Fruit fly (Drosophila melanogaster) whole organism, embryonic: ENCODE data around the gene CG4942.

Source experiments
- Atf6 ChIP-seq: fragments of 200-800 bp; sonication (Bioruptor generic); IDR thresholded peaks from 2 replicates; pipeline ENCODE4 v1.3.6; 2022; ENCODE audit warnings: missing biosample characterization, missing genetic modification characterization
- Bdp1 ChIP-seq: fragments of 200-800 bp; sonication (Bioruptor generic); optimal IDR thresholded peaks from 3 replicates; lab custom pipeline; 2016; ENCODE audit warnings: missing biosample characterization, missing genetic modification characterization
- Blimp-1 ChIP-seq: fragments of 200-800 bp; sonication (Bioruptor generic); optimal IDR thresholded peaks from 3 replicates; lab custom pipeline; 2018; ENCODE audit warnings: missing biosample characterization, missing genetic modification characterization, mild to moderate bottlenecking, moderate library complexity, missing genetic modification reagents
- CG10366 ChIP-seq: fragments of 200-800 bp; sonication (Bioruptor generic); IDR thresholded peaks from 2 replicates; pipeline ENCODE4 v1.3.6; 2022; ENCODE audit warnings: missing biosample characterization, missing genetic modification characterization
- CG10431 ChIP-seq: fragments of 200-800 bp; sonication (Bioruptor generic); optimal IDR thresholded peaks from 3 replicates; lab custom pipeline; 2018; ENCODE audit warnings: missing biosample characterization, mild to moderate bottlenecking, missing genetic modification characterization
- CG10565 ChIP-seq: fragments of 200-800 bp; sonication (Bioruptor generic); optimal IDR thresholded peaks from 3 replicates; lab custom pipeline; 2016; ENCODE audit warnings: missing biosample characterization, mild to moderate bottlenecking, missing genetic modification characterization
- CG11085 ChIP-seq: fragments of 200-800 bp; sonication (Bioruptor generic); IDR thresholded peaks from 2 replicates; pipeline ENCODE4 v1.3.6; 2022; ENCODE audit warnings: missing biosample characterization, missing genetic modification characterization
- CG11398 ChIP-seq: fragments of 200-800 bp; sonication (Bioruptor generic); optimal IDR thresholded peaks from 2 replicates; lab custom pipeline; 2016; ENCODE audit warnings: missing biosample characterization, missing genetic modification characterization
- CG11504 ChIP-seq: fragments of 200-800 bp; sonication (Bioruptor generic); optimal IDR thresholded peaks from 3 replicates; lab custom pipeline; 2019; ENCODE audit warnings: missing biosample characterization, mild to moderate bottlenecking, missing genetic modification characterization, moderate library complexity
- CG12236 ChIP-seq: fragments of 200-800 bp; sonication (Bioruptor generic); optimal IDR thresholded peaks from 2 replicates; lab custom pipeline; 2016; ENCODE audit warnings: missing biosample characterization, missing genetic modification characterization
- CG12299 ChIP-seq: fragments of 200-800 bp; sonication (Bioruptor generic); optimal IDR thresholded peaks from 2 replicates; lab custom pipeline; 2018; ENCODE audit warnings: missing biosample characterization, mild to moderate bottlenecking, missing genetic modification characterization
- CG13123 ChIP-seq: fragments of 200-800 bp; sonication (Bioruptor generic); optimal IDR thresholded peaks from 2 replicates; lab custom pipeline; 2016; ENCODE audit warnings: missing biosample characterization, missing genetic modification characterization
- CG13287 ChIP-seq: fragments of 200-800 bp; sonication (Bioruptor generic); IDR thresholded peaks from 2 replicates; pipeline ENCODE4 v1.3.6; 2022; ENCODE audit warnings: missing biosample characterization, missing genetic modification characterization; ENCODE audit not compliant: partially characterized antibody
- CG13894 ChIP-seq: fragments of 200-800 bp; sonication (Bioruptor generic); optimal IDR thresholded peaks from 3 replicates; lab custom pipeline; 2018; ENCODE audit warnings: missing biosample characterization, mild to moderate bottlenecking, missing genetic modification characterization, moderate library complexity
- CG15269 ChIP-seq: fragments of 200-800 bp; sonication (Bioruptor generic); optimal IDR thresholded peaks from 2 replicates; lab custom pipeline; 2018; ENCODE audit warnings: missing biosample characterization, mild to moderate bottlenecking, missing genetic modification characterization, moderate library complexity
- CG1602 ChIP-seq: fragments of 200-800 bp; sonication (Bioruptor generic); optimal IDR thresholded peaks from 3 replicates; lab custom pipeline; 2016; ENCODE audit warnings: missing biosample characterization, missing genetic modification characterization
- CG16863 ChIP-seq: fragments of 200-800 bp; sonication (Bioruptor generic); optimal IDR thresholded peaks from 3 replicates; lab custom pipeline; 2016; ENCODE audit warnings: missing biosample characterization, missing genetic modification characterization
- CG3281 ChIP-seq: fragments of 200-800 bp; sonication (Bioruptor generic); optimal IDR thresholded peaks from 3 replicates; lab custom pipeline; 2017; ENCODE audit warnings: missing biosample characterization, mild to moderate bottlenecking, missing genetic modification characterization
- CG42726 ChIP-seq: fragments of 200-800 bp; sonication (Bioruptor generic); IDR thresholded peaks from 2 replicates; pipeline ENCODE4 v1.3.6; 2022; ENCODE audit warnings: missing biosample characterization, missing genetic modification characterization; ENCODE audit not compliant: partially characterized antibody
- CG4404 ChIP-seq: fragments of 200-800 bp; sonication (Bioruptor generic); IDR thresholded peaks from 2 replicates; pipeline ENCODE4 v1.3.6; 2022; ENCODE audit warnings: missing biosample characterization, missing genetic modification characterization
- CG7271 ChIP-seq: fragments of 200-800 bp; sonication (Bioruptor generic); optimal IDR thresholded peaks from 2 replicates; lab custom pipeline; 2018; ENCODE audit warnings: missing biosample characterization, mild to moderate bottlenecking, missing genetic modification characterization, moderate library complexity
- Dek ChIP-seq: fragments of 200-800 bp; sonication (Bioruptor generic); optimal IDR thresholded peaks from 3 replicates; lab custom pipeline; 2019; ENCODE audit warnings: missing biosample characterization, mild to moderate bottlenecking, missing genetic modification characterization, moderate library complexity
- Dfd ChIP-seq, 2 experiments: fragments of >200 bp; optimal IDR thresholded peaks; 2 replicates each; lab custom pipeline; 2017; ENCODE audit warnings: missing biosample characterization in 2 of 2, missing genetic modification characterization in 2 of 2
- Dip3 ChIP-seq: fragments of 200-800 bp; sonication (Bioruptor generic); optimal IDR thresholded peaks from 3 replicates; lab custom pipeline; 2016; ENCODE audit warnings: missing biosample characterization, missing genetic modification characterization
- MBD-R2 ChIP-seq: fragments of 200-800 bp; sonication (Bioruptor generic); IDR thresholded peaks from 2 replicates; pipeline ENCODE4 v1.3.6; 2022; ENCODE audit warnings: missing biosample characterization, missing genetic modification characterization
- NfI ChIP-seq: fragments of 200-800 bp; sonication (Bioruptor generic); optimal IDR thresholded peaks from 3 replicates; lab custom pipeline; 2018; ENCODE audit warnings: missing biosample characterization, mild to moderate bottlenecking, missing genetic modification characterization, moderate library complexity
- Oaz ChIP-seq: fragments of 200-800 bp; sonication (Bioruptor generic); IDR thresholded peaks from 2 replicates; pipeline ENCODE4 v1.3.6; 2022; ENCODE audit warnings: missing biosample characterization, missing genetic modification characterization
- Oli ChIP-seq: fragments of 200-800 bp; sonication (Bioruptor generic); optimal IDR thresholded peaks from 2 replicates; lab custom pipeline; 2018; ENCODE audit warnings: missing biosample characterization, mild to moderate bottlenecking, missing genetic modification characterization, moderate library complexity
- Opbp ChIP-seq: fragments of 200-800 bp; sonication (Bioruptor generic); IDR thresholded peaks from 3 replicates; pipeline ENCODE4 v1.3.6; 2022; ENCODE audit warnings: missing biosample characterization, missing genetic modification characterization; ENCODE audit not compliant: partially characterized antibody
- PHDP ChIP-seq: fragments of 200-800 bp; sonication (Bioruptor generic); optimal IDR thresholded peaks from 3 replicates; lab custom pipeline; 2018; ENCODE audit warnings: missing biosample characterization, mild to moderate bottlenecking, missing genetic modification characterization, moderate library complexity
- Pdp1 ChIP-seq, 2 experiments: fragments of 200-800 bp; sonication (Bioruptor generic); optimal IDR thresholded peaks; 3 replicates each; lab custom pipeline; 2016; ENCODE audit warnings: missing biosample characterization in 2 of 2, missing genetic modification characterization in 2 of 2, mild to moderate bottlenecking in 1 of 2, moderate library complexity in 1 of 2
- Ptx1 ChIP-seq: fragments of 200-800 bp; sonication (Bioruptor generic); IDR thresholded peaks from 2 replicates; pipeline ENCODE4 v1.3.6; 2022; ENCODE audit warnings: missing biosample characterization, missing genetic modification characterization
- Rx ChIP-seq: fragments of 200-800 bp; sonication (Bioruptor generic); IDR thresholded peaks from 2 replicates; pipeline ENCODE4 v1.3.6; 2022; ENCODE audit warnings: missing biosample characterization, missing genetic modification characterization
- Sox102F ChIP-seq: fragments of 200-800 bp; sonication (Bioruptor generic); optimal IDR thresholded peaks from 2 replicates; lab custom pipeline; 2018; ENCODE audit warnings: missing biosample characterization, mild to moderate bottlenecking, missing genetic modification characterization, moderate library complexity
- Xrp1 ChIP-seq: fragments of 200-800 bp; sonication (Bioruptor generic); IDR thresholded peaks from 2 replicates; pipeline ENCODE4 v1.3.6; 2022; ENCODE audit warnings: missing biosample characterization, missing genetic modification characterization
- abd-A ChIP-seq: fragments of 200-800 bp; sonication (Bioruptor generic); optimal IDR thresholded peaks from 3 replicates; lab custom pipeline; 2019; ENCODE audit warnings: missing biosample characterization, mild to moderate bottlenecking, missing genetic modification characterization, moderate library complexity
- amos ChIP-seq: fragments of 200-800 bp; sonication (Bioruptor generic); IDR thresholded peaks from 2 replicates; pipeline ENCODE4 v1.3.6; 2022; ENCODE audit warnings: missing biosample characterization, missing genetic modification characterization; ENCODE audit not compliant: partially characterized antibody
- cad ChIP-seq: fragments of >200 bp; optimal IDR thresholded peaks from 2 replicates; lab custom pipeline; 2017; ENCODE audit warnings: missing biosample characterization, missing genetic modification characterization
- dpn ChIP-seq, 2 experiments: fragments of 200-800 bp; sonication (Bioruptor generic); optimal IDR thresholded peaks; 3 replicates each; lab custom pipeline; 2016; ENCODE audit warnings: missing biosample characterization in 2 of 2, missing genetic modification characterization in 2 of 2
- fu2 ChIP-seq: fragments of 200-800 bp; sonication (Bioruptor generic); optimal IDR thresholded peaks from 2 replicates; lab custom pipeline; 2016; ENCODE audit warnings: missing biosample characterization, missing genetic modification characterization
- gcm ChIP-seq: fragments of 200-800 bp; sonication (Bioruptor generic); optimal IDR thresholded peaks from 2 replicates; lab custom pipeline; 2019; ENCODE audit warnings: missing biosample characterization, mild to moderate bottlenecking, missing genetic modification characterization, moderate library complexity
- grn ChIP-seq: fragments of 200-800 bp; sonication (Bioruptor generic); optimal IDR thresholded peaks from 3 replicates; lab custom pipeline; 2017; ENCODE audit warnings: missing biosample characterization, missing genetic modification characterization
- gt ChIP-seq: fragments of 200-800 bp; sonication (Bioruptor generic); IDR thresholded peaks from 2 replicates; pipeline ENCODE4 v1.3.6; 2022; ENCODE audit warnings: missing biosample characterization, missing genetic modification characterization
- hb ChIP-seq: fragments of 200-800 bp; sonication (Bioruptor generic); IDR thresholded peaks from 3 replicates; pipeline ENCODE4 v1.3.6; 2022; ENCODE audit warnings: missing biosample characterization, missing genetic modification characterization; ENCODE audit not compliant: partially characterized antibody
- jigr1 ChIP-seq: fragments of 200-800 bp; sonication (Bioruptor generic); IDR thresholded peaks from 3 replicates; pipeline ENCODE4 v1.3.6; 2022; ENCODE audit warnings: missing biosample characterization, missing genetic modification characterization
- org-1 ChIP-seq: fragments of 200-800 bp; sonication (Bioruptor generic); optimal IDR thresholded peaks from 2 replicates; lab custom pipeline; 2017; ENCODE audit warnings: missing biosample characterization, missing genetic modification characterization
- shn ChIP-seq: fragments of 200-800 bp; sonication (Bioruptor generic); optimal IDR thresholded peaks from 3 replicates; lab custom pipeline; 2016; ENCODE audit warnings: missing biosample characterization, missing genetic modification characterization
- trem ChIP-seq: fragments of 200-800 bp; optimal IDR thresholded peaks from 3 replicates; lab custom pipeline; 2019; ENCODE audit warnings: missing biosample characterization, mild to moderate bottlenecking, missing genetic modification characterization, moderate library complexity
- unc-4 ChIP-seq: fragments of 200-800 bp; sonication (Bioruptor generic); IDR thresholded peaks from 2 replicates; pipeline ENCODE4 v1.3.6; 2022; ENCODE audit warnings: missing biosample characterization, missing genetic modification characterization; ENCODE audit not compliant: partially characterized antibody
- vfl ChIP-seq: fragments of 200-800 bp; sonication (Bioruptor generic); optimal IDR thresholded peaks from 2 replicates; lab custom pipeline; 2016; ENCODE audit warnings: missing biosample characterization, missing genetic modification characterization

Gene CG4942

dm6 chr3L:9033999-9034626 is 38.8 kb upstream of the CG4942 start (continued):
- no peak for TF ChIP-seq CG42726 (GFP tag; lab: Robert Waterston, UW)
- TF ChIP-seq CG4404 (GFP tag; lab: Robert Waterston, UW): peak; percentile 78
- TF ChIP-seq CG7271: peak; percentile 87
- TF ChIP-seq Oli (tag; lab: Kevin White, UChicago): peak; percentile 63
- no peak for TF ChIP-seq Dfd (GFP tag; optimal IDR thresholded peaks at IDR 0.05; lab: Kevin White, UChicago)
- no peak for TF ChIP-seq CG12299 (tag; lab: Kevin White, UChicago)
- TF ChIP-seq Pdp1 (GFP tag; optimal IDR thresholded peaks at IDR 0.05; lab: Kevin White, UChicago): peak in 1 of 2 experiments; percentile 43
- TF ChIP-seq CG11398 (GFP tag; lab: Kevin White, UChicago): peak; percentile 5
- TF ChIP-seq Bdp1 (GFP tag; lab: Kevin White, UChicago): no peak
- TF ChIP-seq trem (tag; lab: Kevin White, UChicago): peak; percentile 78
- peak; percentile 11 for TF ChIP-seq PHDP (tag; lab: Kevin White, UChicago)
- TF ChIP-seq CG10431 (GFP tag; lab: Kevin White, UChicago): no peak
- peak; percentile 16; the same call in 1 of the 2 replicates for TF ChIP-seq Atf6 (GFP tag; lab: Robert Waterston, UW)
- TF ChIP-seq CG13287 (GFP tag; lab: Robert Waterston, UW): no peak
- peak; percentile 31; the same call in 1 of the 2 replicates for TF ChIP-seq Rx (GFP tag; lab: Robert Waterston, UW)
- no peak for TF ChIP-seq shn (GFP tag; lab: Kevin White, UChicago)
- TF ChIP-seq Oaz (GFP tag; lab: Robert Waterston, UW): no peak
- TF ChIP-seq CG16863 (GFP tag; lab: Kevin White, UChicago): peak; percentile 59
- TF ChIP-seq Blimp-1 (GFP tag; lab: Kevin White, UChicago): peak; percentile 81
- no peak for TF ChIP-seq NfI
- no peak for TF ChIP-seq grn
- TF ChIP-seq org-1 (GFP tag; lab: Kevin White, UChicago): no peak
- TF ChIP-seq amos (GFP tag; lab: Robert Waterston, UW): no peak
- TF ChIP-seq Opbp: no peak
- TF ChIP-seq gt (GFP tag; lab: Robert Waterston, UW): no peak
- peak; percentile 50 for TF ChIP-seq Sox102F (GFP tag; lab: Kevin White, UChicago)
- TF ChIP-seq fu2 (GFP tag; lab: Kevin White, UChicago): no peak
- TF ChIP-seq Dek (tag; lab: Kevin White, UChicago): no peak
- no peak for TF ChIP-seq CG13123
- TF ChIP-seq CG3281 (GFP tag; lab: Kevin White, UChicago): no peak
- peak; percentile 91 for TF ChIP-seq Xrp1 (GFP tag; lab: Robert Waterston, UW)
- no peak for TF ChIP-seq cad (GFP tag; lab: Kevin White, UChicago)
- no peak for TF ChIP-seq CG12236 (GFP tag; lab: Kevin White, UChicago)
- TF ChIP-seq CG11504 (tag; lab: Kevin White, UChicago): peak; percentile 80
- no peak for TF ChIP-seq MBD-R2 (GFP tag; lab: Robert Waterston, UW)
- TF ChIP-seq CG1602 (GFP tag; lab: Kevin White, UChicago): peak; percentile 44
- no peak for TF ChIP-seq Dip3 (GFP tag; lab: Kevin White, UChicago)
- TF ChIP-seq unc-4 (GFP tag; lab: Robert Waterston, UW): no peak
- TF ChIP-seq CG10565: peak; percentile 36
- no peak for TF ChIP-seq CG13894 (tag; lab: Kevin White, UChicago)
- no peak for TF ChIP-seq CG15269 (tag; lab: Kevin White, UChicago)
- peak; percentile 70 for TF ChIP-seq Ptx1 (GFP tag; lab: Robert Waterston, UW)
- no peak for TF ChIP-seq abd-A (tag; lab: Kevin White, UChicago)
- no peak for TF ChIP-seq CG11085
- TF ChIP-seq CG10366: peak; percentile 62
- no peak for TF ChIP-seq gcm (GFP tag; lab: Kevin White, UChicago)
- TF ChIP-seq jigr1 (GFP tag; lab: Robert Waterston, UW): peak; percentile 43; the same call in 1 of the 3 replicates
- no peak for TF ChIP-seq hb (GFP tag; lab: Robert Waterston, UW)
- TF ChIP-seq dpn (GFP tag; optimal IDR thresholded peaks at IDR 0.05; lab: Kevin White, UChicago): peak; percentile 23 to 25
- no peak for TF ChIP-seq vfl (GFP tag; lab: Kevin White, UChicago)
